Worm (Caenorhabditis elegans): ENCODE results near the gene acy-2.

acy-2 gene

ce11 chrV:5991490-5992069 lies 15.8 kb downstream of the acy-2 start:
- no peak for TF ChIP-seq fos-1 (tag; optimal IDR thresholded peaks at IDR 0.05)
- no peak for TF ChIP-seq lin-39 (tag; optimal IDR thresholded peaks at IDR 0.05)
- TF ChIP-seq nhr-76 (tag; optimal IDR thresholded peaks at IDR 0.05): no peak
- peak; percentile 55 for TF ChIP-seq tbx-2 (tag; optimal IDR thresholded peaks at IDR 0.05)
- TF ChIP-seq nhr-71 (tag; optimal IDR thresholded peaks at IDR 0.05): peak; percentile 67
- TF ChIP-seq sup-37 (GFP tag; optimal IDR thresholded peaks at IDR 0.05): no peak
- TF ChIP-seq nhr-12 (tag; optimal IDR thresholded peaks at IDR 0.05): no peak
- no peak for TF ChIP-seq sptf-1 (tag; optimal IDR thresholded peaks at IDR 0.05)
- TF ChIP-seq pag-3 (tag; optimal IDR thresholded peaks at IDR 0.05; ENCODE audit: borderline replicate concordance, insufficient read depth): no peak
- TF ChIP-seq mdl-1 (tag; optimal IDR thresholded peaks at IDR 0.05): peak in 1 of 2 experiments; percentile 37
- TF ChIP-seq unc-30 (tag; optimal IDR thresholded peaks at IDR 0.05): no peak
- TF ChIP-seq xbp-1 (tag; optimal IDR thresholded peaks at IDR 0.05): peak; percentile 56
- TF ChIP-seq dpl-1 (GFP tag; optimal IDR thresholded peaks at IDR 0.05): peak in 2 of 3 experiments; percentile 20 to 47
- TF ChIP-seq alr-1 (tag; optimal IDR thresholded peaks at IDR 0.05; ENCODE audit: borderline replicate concordance): no peak
- TF ChIP-seq nhr-47 (tag; optimal IDR thresholded peaks at IDR 0.05): peak; percentile 50
- peak; percentile 92 for TF ChIP-seq lin-14 (GFP tag; optimal IDR thresholded peaks at IDR 0.05)
- TF ChIP-seq ets-5 (GFP tag; IDR thresholded peaks at IDR 0.05): no peak
- TF ChIP-seq zag-1 (tag; optimal IDR thresholded peaks at IDR 0.05): no peak
- TF ChIP-seq aha-1 (tag; optimal IDR thresholded peaks at IDR 0.05): no peak
- TF ChIP-seq hlh-4 (tag; optimal IDR thresholded peaks at IDR 0.05): no peak
- no peak for TF ChIP-seq sox-4 (tag; optimal IDR thresholded peaks at IDR 0.05)
- peak; percentile 0 for TF ChIP-seq skn-1 (tag; optimal IDR thresholded peaks at IDR 0.05)
- TF ChIP-seq F16B12.6 (tag; optimal IDR thresholded peaks at IDR 0.05): no peak
- TF ChIP-seq egl-27 (tag; optimal IDR thresholded peaks at IDR 0.05): peak in 1 of 2 experiments; percentile 1
- TF ChIP-seq C34B4.2 (tag; optimal IDR thresholded peaks at IDR 0.05): no peak
- TF ChIP-seq pax-3 (tag; optimal IDR thresholded peaks at IDR 0.05): peak; percentile 10
- TF ChIP-seq rnt-1 (tag; optimal IDR thresholded peaks at IDR 0.05): peak; percentile 56
- no peak for TF ChIP-seq tlp-1 (tag; optimal IDR thresholded peaks at IDR 0.05)
- TF ChIP-seq lir-3 (tag; optimal IDR thresholded peaks at IDR 0.05; ENCODE audit: poor library complexity): no peak
- TF ChIP-seq ces-1 (GFP tag; optimal IDR thresholded peaks at IDR 0.05): no peak
- no peak for TF ChIP-seq fkh-4 (tag; optimal IDR thresholded peaks at IDR 0.05; ENCODE audit: borderline replicate concordance)
- peak; percentile 5 for TF ChIP-seq snpc-4 (tag; optimal IDR thresholded peaks at IDR 0.05)
- TF ChIP-seq fkh-10 (GFP tag; optimal IDR thresholded peaks at IDR 0.05): peak; percentile 46
- peak; percentile 19 for TF ChIP-seq egl-13 (tag; optimal IDR thresholded peaks at IDR 0.05)
- peak; percentile 42 to 50 for TF ChIP-seq efl-1 (optimal IDR thresholded peaks at IDR 0.05)
- TF ChIP-seq efl-1 (GFP tag; optimal IDR thresholded peaks at IDR 0.05 in 1 of 2): peak; percentile 11 to 20
- peak; percentile 34 to 59 (median 38) for TF ChIP-seq ceh-82 (tag; optimal IDR thresholded peaks at IDR 0.05)
- peak; percentile 57 for TF ChIP-seq swsn-7 (tag; optimal IDR thresholded peaks at IDR 0.05)
- TF ChIP-seq dsc-1 (tag; optimal IDR thresholded peaks at IDR 0.05): peak; percentile 52
- TF ChIP-seq lin-35 (GFP tag; optimal IDR thresholded peaks at IDR 0.05): peak in 1 of 2 experiments; percentile 29
- TF ChIP-seq ceh-8 (GFP tag; optimal IDR thresholded peaks at IDR 0.05): peak; percentile 47
- TF ChIP-seq efl-3 (GFP tag; optimal IDR thresholded peaks at IDR 0.05): no peak
- peak; percentile 39 for TF ChIP-seq elt-2 (tag; optimal IDR thresholded peaks at IDR 0.05)
- no peak for TF ChIP-seq lin-13 (GFP tag; optimal IDR thresholded peaks at IDR 0.05)
- TF ChIP-seq ceh-63 (GFP tag; optimal IDR thresholded peaks at IDR 0.05): no peak
- TF ChIP-seq ztf-11 (tag; optimal IDR thresholded peaks at IDR 0.05): no peak
- TF ChIP-seq isw-1 (GFP tag; IDR thresholded peaks at IDR 0.05): peak; percentile 30; the same call in 1 of the 2 replicates
- TF ChIP-seq ztf-4 (tag; optimal IDR thresholded peaks at IDR 0.05): no peak
- TF ChIP-seq lsy-2 (tag; optimal IDR thresholded peaks at IDR 0.05): peak; percentile 34 to 62
- TF ChIP-seq fkh-8 (tag; optimal IDR thresholded peaks at IDR 0.05): peak; percentile 87
- peak; percentile 1 for TF ChIP-seq unc-130 (tag; optimal IDR thresholded peaks at IDR 0.05)
- peak; percentile 59 for TF ChIP-seq snu-23 (GFP tag; optimal IDR thresholded peaks at IDR 0.05)

Measured in whole organism, L1 larva.